Fruit fly (Drosophila melanogaster) whole organism, pupa: ENCODE results near the gene Vm34Ca.

Experiments used
- CG10348 ChIP-seq: fragments of 200-800 bp; sonication (Bioruptor generic); IDR thresholded peaks from 2 replicates; pipeline ENCODE4 v1.3.6; 2022; ENCODE audit warnings: missing biosample characterization, missing genetic modification characterization
- CG12605 ChIP-seq: fragments of 200-800 bp; sonication (Bioruptor generic); IDR thresholded peaks from 2 replicates; pipeline ENCODE4 v1.3.6; 2022; ENCODE audit warnings: missing biosample characterization, missing genetic modification characterization
- CG13204 ChIP-seq: fragments of 200-800 bp; sonication (Bioruptor generic); optimal IDR thresholded peaks from 2 replicates; lab custom pipeline; 2018; ENCODE audit warnings: missing biosample characterization, mild to moderate bottlenecking, missing genetic modification characterization, moderate library complexity
- CG14655 ChIP-seq: fragments of 200-800 bp; sonication (Bioruptor generic); optimal IDR thresholded peaks from 3 replicates; lab custom pipeline; 2017; ENCODE audit warnings: mild to moderate bottlenecking, missing biosample characterization, missing genetic modification reagents, missing genetic modification characterization
- CG15710 ChIP-seq: fragments of 200-800 bp; sonication (Bioruptor generic); optimal IDR thresholded peaks from 2 replicates; lab custom pipeline; 2018; ENCODE audit warnings: missing biosample characterization, mild to moderate bottlenecking, missing genetic modification characterization, moderate library complexity
- CG17806 ChIP-seq: fragments of 200-800 bp; sonication (Bioruptor generic); optimal IDR thresholded peaks from 2 replicates; lab custom pipeline; 2018; ENCODE audit warnings: missing biosample characterization, mild to moderate bottlenecking, missing genetic modification characterization, moderate library complexity
- CG32121 ChIP-seq: fragments of 200-800 bp; sonication (Bioruptor generic); IDR thresholded peaks from 2 replicates; pipeline ENCODE4 v1.3.6; 2022; ENCODE audit warnings: missing biosample characterization, missing genetic modification characterization
- CG34367 ChIP-seq: fragments of 200-800 bp; sonication (Bioruptor generic); optimal IDR thresholded peaks from 2 replicates; lab custom pipeline; 2018; ENCODE audit warnings: missing biosample characterization, mild to moderate bottlenecking, missing genetic modification characterization
- CG4496 ChIP-seq: fragments of 200-800 bp; sonication (Bioruptor generic); IDR thresholded peaks from 3 replicates; pipeline ENCODE4 v1.3.6; 2022; ENCODE audit warnings: missing biosample characterization, missing genetic modification characterization
- CG8159 ChIP-seq: fragments of 200-800 bp; sonication (Bioruptor generic); optimal IDR thresholded peaks from 3 replicates; lab custom pipeline; 2018; ENCODE audit warnings: missing biosample characterization, mild to moderate bottlenecking, missing genetic modification characterization, moderate library complexity
- CG8301 ChIP-seq: fragments of 200-800 bp; sonication (Bioruptor generic); optimal IDR thresholded peaks from 2 replicates; lab custom pipeline; 2018; ENCODE audit warnings: missing biosample characterization, mild to moderate bottlenecking, missing genetic modification characterization
- CG9948 ChIP-seq: fragments of 200-800 bp; sonication (Bioruptor generic); optimal IDR thresholded peaks from 2 replicates; lab custom pipeline; 2018; ENCODE audit warnings: missing biosample characterization, mild to moderate bottlenecking, missing genetic modification characterization, moderate library complexity
- D1 ChIP-seq: fragments of 200-800 bp; sonication (Bioruptor generic); optimal IDR thresholded peaks from 2 replicates; lab custom pipeline; 2018; ENCODE audit warnings: missing biosample characterization, mild to moderate bottlenecking, missing genetic modification characterization, moderate library complexity
- EcR ChIP-seq: fragments of 200-800 bp; sonication (Bioruptor generic); optimal IDR thresholded peaks from 3 replicates; lab custom pipeline; 2019; ENCODE audit warnings: missing biosample characterization, missing genetic modification characterization, mild to moderate bottlenecking, moderate library complexity, missing genetic modification reagents
- Ets98B ChIP-seq: fragments of 200-800 bp; sonication (Bioruptor generic); IDR thresholded peaks from 2 replicates; pipeline ENCODE4 v1.3.6; 2022; ENCODE audit warnings: missing biosample characterization, missing genetic modification characterization
- Pif1A ChIP-seq: fragments of 200-800 bp; sonication (Bioruptor generic); optimal IDR thresholded peaks from 3 replicates; lab custom pipeline; 2016; ENCODE audit warnings: missing biosample characterization, missing genetic modification characterization
- Pif1B ChIP-seq: fragments of 200-800 bp; sonication (Bioruptor generic); optimal IDR thresholded peaks from 3 replicates; lab custom pipeline; 2016; ENCODE audit warnings: missing biosample characterization, missing genetic modification characterization
- Snoo ChIP-seq: fragments of 200-800 bp; sonication (Bioruptor generic); optimal IDR thresholded peaks from 3 replicates; lab custom pipeline; 2017; ENCODE audit warnings: missing biosample characterization, mild to moderate bottlenecking, missing genetic modification characterization, inconsistent platforms
- fd96Ca ChIP-seq: fragments of 200-800 bp; sonication (Bioruptor generic); IDR thresholded peaks from 3 replicates; pipeline ENCODE4 v1.3.6; 2022; ENCODE audit warnings: missing biosample characterization, missing genetic modification characterization
- gl ChIP-seq: fragments of 200-800 bp; sonication (Bioruptor generic); optimal IDR thresholded peaks from 2 replicates; lab custom pipeline; 2018; ENCODE audit warnings: missing biosample characterization, mild to moderate bottlenecking, missing genetic modification characterization
- rn ChIP-seq: fragments of 200-800 bp; sonication (Bioruptor generic); IDR thresholded peaks from 2 replicates; pipeline ENCODE4 v1.3.6; 2022; ENCODE audit warnings: missing biosample characterization, missing genetic modification characterization

The Vm34Ca gene

dm6 chr2L:13397393-13397792 lies 14.0 kb downstream of the Vm34Ca start:
- TF ChIP-seq CG10348: no peak
- TF ChIP-seq CG13204 (GFP tag; lab: Kevin White, UChicago): no peak
- no peak for TF ChIP-seq CG12605 (GFP tag; lab: Robert Waterston, UW)
- TF ChIP-seq CG14655 (GFP tag; lab: Kevin White, UChicago): no peak
- TF ChIP-seq CG8159: no peak
- no peak for TF ChIP-seq CG32121
- TF ChIP-seq CG15710 (tag; lab: Kevin White, UChicago): no peak
- no peak for TF ChIP-seq rn (GFP tag; lab: Robert Waterston, UW)
- TF ChIP-seq gl (tag; lab: Kevin White, UChicago): no peak
- no peak for TF ChIP-seq fd96Ca (GFP tag; lab: Robert Waterston, UW)
- TF ChIP-seq Pif1B: no peak
- no peak for TF ChIP-seq D1
- TF ChIP-seq CG17806 (tag; lab: Kevin White, UChicago): no peak
- TF ChIP-seq EcR: no peak
- TF ChIP-seq, all 21 proteins: peak for 0

DNA sequence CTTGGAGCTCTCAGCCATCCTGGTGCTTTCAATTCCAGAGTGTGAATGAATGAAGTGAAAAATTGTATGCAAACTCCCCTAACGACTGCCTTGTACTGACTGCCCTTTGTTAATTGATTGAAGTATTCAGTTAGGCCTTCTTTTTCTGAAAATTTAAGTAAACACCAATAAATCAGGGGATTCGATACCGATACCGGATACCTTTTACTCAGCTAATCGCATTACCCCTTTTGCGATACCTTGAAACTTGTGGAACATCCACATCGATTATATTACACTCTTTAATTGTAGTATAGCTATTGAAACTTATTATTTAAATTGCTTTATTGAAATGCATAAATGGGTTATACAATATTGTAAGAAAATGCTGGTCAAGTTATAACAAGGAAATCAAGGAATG lies 15.3 kb downstream of the Vm34Ca start, which contains the start of gene CG16957:
Gene CG16957 (minus strand): TSS at position 101 of the 400 bp plus-strand sequence.
- no peak for TF ChIP-seq CG12605 (GFP tag; lab: Robert Waterston, UW)
- TF ChIP-seq CG14655 (GFP tag; lab: Kevin White, UChicago): no peak
- no peak for TF ChIP-seq CG10348
- no peak for TF ChIP-seq CG13204 (GFP tag; lab: Kevin White, UChicago)
- TF ChIP-seq EcR: no peak
- no peak for TF ChIP-seq rn (GFP tag; lab: Robert Waterston, UW)
- no peak for TF ChIP-seq fd96Ca (GFP tag; lab: Robert Waterston, UW)
- no peak for TF ChIP-seq CG32121
- TF ChIP-seq CG15710 (tag; lab: Kevin White, UChicago): no peak
- no peak for TF ChIP-seq CG4496 (GFP tag; lab: Robert Waterston, UW)
- no peak for TF ChIP-seq CG34367

dm6 chr2L:13394903-13395302 lies 16.5 kb downstream of the Vm34Ca start, which contains the start of gene RpL24:
Gene RpL24, minus strand, starts transcription at chr2L:13395131.
- TF ChIP-seq CG13204 (GFP tag; lab: Kevin White, UChicago): no peak
- TF ChIP-seq CG14655 (GFP tag; lab: Kevin White, UChicago): no peak
- TF ChIP-seq CG10348: no peak
- TF ChIP-seq CG4496 (GFP tag; lab: Robert Waterston, UW): peak; percentile 92
- TF ChIP-seq CG8301 (tag; lab: Kevin White, UChicago): peak; percentile 59
- TF ChIP-seq EcR: no peak
- TF ChIP-seq fd96Ca (GFP tag; lab: Robert Waterston, UW): peak; percentile 63; the same call in 1 of the 3 replicates
- TF ChIP-seq rn (GFP tag; lab: Robert Waterston, UW): peak; percentile 62; the same call in 1 of the 2 replicates
- TF ChIP-seq CG8159: peak; percentile 66
- TF ChIP-seq gl (tag; lab: Kevin White, UChicago): peak; percentile 80
- no peak for TF ChIP-seq D1
- peak; percentile 80 for TF ChIP-seq Ets98B (GFP tag; lab: Robert Waterston, UW)
- TF ChIP-seq CG12605 (GFP tag; lab: Robert Waterston, UW): peak; percentile 81
- TF ChIP-seq CG9948 (tag; lab: Kevin White, UChicago): peak; percentile 8
- TF ChIP-seq CG17806 (tag; lab: Kevin White, UChicago): peak; percentile 25
- peak; percentile 62; the same call in 1 of the 2 replicates for TF ChIP-seq CG32121
- peak; percentile 89 for TF ChIP-seq Pif1A (GFP tag; lab: Kevin White, UChicago)
- peak; percentile 95 for TF ChIP-seq Snoo
- peak; percentile 70 for TF ChIP-seq CG15710 (tag; lab: Kevin White, UChicago)
- peak; percentile 82 for TF ChIP-seq CG34367
- TF ChIP-seq Pif1B: peak; percentile 84

dm6 chr2L:13387255-13387654 lies 24.2 kb downstream of the Vm34Ca start, which contains the start of the genes Ing5 and CG7099:
Gene Ing5, minus strand, starts transcription at chr2L:13387312.
Gene CG7099, plus strand, starts transcription at chr2L:13387571.
- TF ChIP-seq Pif1A (GFP tag; lab: Kevin White, UChicago): no peak
- peak; percentile 89 for TF ChIP-seq CG8301 (tag; lab: Kevin White, UChicago)
- peak; percentile 63 for TF ChIP-seq CG10348
- TF ChIP-seq EcR: no peak
- peak; percentile 93 for TF ChIP-seq Ets98B (GFP tag; lab: Robert Waterston, UW)
- TF ChIP-seq gl (tag; lab: Kevin White, UChicago): peak; percentile 77
- peak; percentile 93 for TF ChIP-seq CG8159
- peak; percentile 93 for TF ChIP-seq fd96Ca (GFP tag; lab: Robert Waterston, UW)
- peak; percentile 96 for TF ChIP-seq CG4496 (GFP tag; lab: Robert Waterston, UW)
- TF ChIP-seq CG17806 (tag; lab: Kevin White, UChicago): peak; percentile 94
- peak; percentile 93 for TF ChIP-seq CG32121
- TF ChIP-seq CG12605 (GFP tag; lab: Robert Waterston, UW): peak; percentile 89
- peak; percentile 92 for TF ChIP-seq CG9948 (tag; lab: Kevin White, UChicago)
- TF ChIP-seq CG14655 (GFP tag; lab: Kevin White, UChicago): no peak
- TF ChIP-seq rn (GFP tag; lab: Robert Waterston, UW): peak; percentile 87
- peak; percentile 95 for TF ChIP-seq Snoo
- peak; percentile 88 for TF ChIP-seq CG34367
- no peak for TF ChIP-seq D1
- TF ChIP-seq CG13204 (GFP tag; lab: Kevin White, UChicago): no peak
- peak; percentile 93 for TF ChIP-seq Pif1B
- TF ChIP-seq CG15710 (tag; lab: Kevin White, UChicago): peak; percentile 93

DNA sequence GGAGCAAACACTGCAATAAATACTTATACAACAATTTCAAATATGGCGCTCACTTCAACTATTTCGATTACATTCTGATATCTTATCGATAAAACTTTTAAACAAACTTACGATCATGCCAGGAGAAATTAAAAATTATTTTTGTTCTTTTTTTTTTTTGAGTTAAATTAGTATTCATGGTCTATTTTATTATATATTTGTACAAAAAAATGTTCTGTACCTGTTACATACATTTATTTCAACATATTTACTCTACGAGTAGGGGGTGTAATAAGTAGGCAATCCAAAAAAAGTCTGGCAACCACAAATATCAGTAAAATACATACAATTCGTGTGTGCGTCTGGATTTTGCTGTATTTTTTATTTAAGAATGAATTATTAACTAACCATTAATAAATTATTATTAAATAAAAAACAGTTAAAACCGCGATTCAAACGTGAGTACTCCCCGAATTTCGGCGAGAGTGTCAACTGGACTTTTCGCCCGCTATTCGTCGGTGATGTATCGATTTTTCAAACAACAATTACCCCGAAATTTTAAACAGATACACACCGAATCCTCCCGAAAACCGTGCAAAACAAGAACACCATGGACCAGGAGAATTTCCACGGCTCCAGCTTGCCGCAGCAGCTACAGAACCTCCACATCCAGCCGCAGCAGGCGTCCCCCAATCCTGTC lies 28.9 kb downstream of the Vm34Ca start, which contains the start of gene loqs:
Gene loqs (plus strand): TSS at position 302 of the 679 bp plus-strand sequence.
- no peak for TF ChIP-seq CG17806 (tag; lab: Kevin White, UChicago)
- no peak for TF ChIP-seq CG8301 (tag; lab: Kevin White, UChicago)
- TF ChIP-seq CG15710 (tag; lab: Kevin White, UChicago): no peak
- TF ChIP-seq rn (GFP tag; lab: Robert Waterston, UW): no peak
- no peak for TF ChIP-seq CG12605 (GFP tag; lab: Robert Waterston, UW)
- TF ChIP-seq EcR: no peak
- no peak for TF ChIP-seq CG4496 (GFP tag; lab: Robert Waterston, UW)
- no peak for TF ChIP-seq CG8159
- TF ChIP-seq Ets98B (GFP tag; lab: Robert Waterston, UW): no peak; the same call in 1 of the 2 replicates
- TF ChIP-seq gl (tag; lab: Kevin White, UChicago): no peak
- no peak for TF ChIP-seq CG34367
- TF ChIP-seq CG9948 (tag; lab: Kevin White, UChicago): no peak
- TF ChIP-seq Snoo: no peak
- TF ChIP-seq CG14655 (GFP tag; lab: Kevin White, UChicago): no peak
- TF ChIP-seq CG13204 (GFP tag; lab: Kevin White, UChicago): no peak
- TF ChIP-seq, all 21 proteins: peak for 0
